Worm (Caenorhabditis elegans): Measurements from ENCODE around the gene exos-7.
A peak's percentile ranks its signal among the peaks of the same experiment; 100 is the strongest.

Gene exos-7

ce11 chrV:20814424-20814823, 24.2 kb upstream of the exos-7 start, which contains the start of gene Y44A6D.7:
Y44A6D.7 (plus strand) TSS chrV:20814724.
- TF ChIP-seq ztf-23 (GFP tag; IDR thresholded peaks at IDR 0.05) (no peak), tab-1 (GFP tag; IDR thresholded peaks at IDR 0.05) (no peak), ref-1 (GFP tag; conservative IDR thresholded peaks at IDR 0.05) (no peak), flt-1 (GFP tag; IDR thresholded peaks at IDR 0.05) (no peak), cog-1 (tag; optimal IDR thresholded peaks at IDR 0.05) (no peak), T22C8.4 (GFP tag; IDR thresholded peaks at IDR 0.05) (no peak), ztf-29 (GFP tag; IDR thresholded peaks at IDR 0.05) (no peak), med-1 (GFP tag; optimal IDR thresholded peaks at IDR 0.05; ENCODE audit: insufficient read depth) (no peak), klf-2 (GFP tag; conservative IDR thresholded peaks at IDR 0.05) (no peak)

DNA sequence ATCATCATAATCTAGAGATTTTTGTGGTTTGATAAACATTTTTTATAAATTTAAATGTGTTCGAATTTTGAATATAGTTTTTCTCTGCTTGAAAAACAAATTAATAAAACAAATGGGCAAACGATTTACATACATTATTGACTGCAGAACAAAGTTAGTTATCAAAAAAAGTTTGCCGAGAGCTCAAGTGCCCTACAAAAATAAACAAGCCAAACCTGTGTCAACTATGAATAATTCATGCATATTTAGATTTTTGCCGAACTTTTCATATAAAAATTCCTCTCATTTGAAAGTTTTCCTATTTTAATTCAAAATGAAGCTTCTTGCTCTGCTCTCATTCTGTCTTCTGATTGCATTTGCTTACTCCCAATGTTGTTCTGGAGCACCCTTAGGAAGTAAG, 22.8 kb upstream of the exos-7 start, which contains the start of gene sshk-1:
Gene sshk-1 (plus strand): TSS at position 301 of the 400 bp plus-strand sequence.
- no peak for TF ChIP-seq T22C8.4 (GFP tag; IDR thresholded peaks at IDR 0.05)
- no peak for TF ChIP-seq med-1 (GFP tag; optimal IDR thresholded peaks at IDR 0.05; ENCODE audit: insufficient read depth)
- no peak for TF ChIP-seq ztf-23 (GFP tag; IDR thresholded peaks at IDR 0.05)
- TF ChIP-seq cog-1 (tag; optimal IDR thresholded peaks at IDR 0.05) = no peak
- no peak for TF ChIP-seq klf-2 (GFP tag; conservative IDR thresholded peaks at IDR 0.05)
- no peak for TF ChIP-seq ref-1 (GFP tag; conservative IDR thresholded peaks at IDR 0.05)

- no peak for TF ChIP-seq tab-1 (GFP tag; IDR thresholded peaks at IDR 0.05)
- no peak for TF ChIP-seq ztf-29 (GFP tag; IDR thresholded peaks at IDR 0.05)
- no peak for TF ChIP-seq klf-2 (GFP tag; conservative IDR thresholded peaks at IDR 0.05)
- no peak for TF ChIP-seq ztf-23 (GFP tag; IDR thresholded peaks at IDR 0.05)
- TF ChIP-seq T22C8.4 (GFP tag; IDR thresholded peaks at IDR 0.05) = no peak
- no peak for TF ChIP-seq med-1 (GFP tag; optimal IDR thresholded peaks at IDR 0.05; ENCODE audit: insufficient read depth)
- TF ChIP-seq cog-1 (tag; optimal IDR thresholded peaks at IDR 0.05) = no peak
- TF ChIP-seq flt-1 (GFP tag; IDR thresholded peaks at IDR 0.05) = no peak
- TF ChIP-seq ref-1 (GFP tag; conservative IDR thresholded peaks at IDR 0.05) = no peak
Observed at ce11 chrV:20820033-20820432, 18.6 kb upstream of the exos-7 start, which contains the start of gene T03D8.6. T03D8.6 (minus strand) TSS chrV:20820330.

- no peak for TF ChIP-seq ztf-23 (GFP tag; IDR thresholded peaks at IDR 0.05)
- TF ChIP-seq med-1 (GFP tag; optimal IDR thresholded peaks at IDR 0.05; ENCODE audit: insufficient read depth) = no peak
- TF ChIP-seq ztf-29 (GFP tag; IDR thresholded peaks at IDR 0.05) = no peak
- TF ChIP-seq flt-1 (GFP tag; IDR thresholded peaks at IDR 0.05) = no peak
- no peak for TF ChIP-seq klf-2 (GFP tag; conservative IDR thresholded peaks at IDR 0.05)
- no peak for TF ChIP-seq tab-1 (GFP tag; IDR thresholded peaks at IDR 0.05)
- TF ChIP-seq ref-1 (GFP tag; conservative IDR thresholded peaks at IDR 0.05) = no peak
- no peak for TF ChIP-seq T22C8.4 (GFP tag; IDR thresholded peaks at IDR 0.05)
- no peak for TF ChIP-seq cog-1 (tag; optimal IDR thresholded peaks at IDR 0.05)
Observed at ce11 chrV:20824962-20825609, 13.6 kb upstream of the exos-7 start, which contains the start of the genes gcy-22 and grl-14. gcy-22 (minus strand) TSS chrV:20825062. grl-14 (plus strand) TSS chrV:20825559.

DNA sequence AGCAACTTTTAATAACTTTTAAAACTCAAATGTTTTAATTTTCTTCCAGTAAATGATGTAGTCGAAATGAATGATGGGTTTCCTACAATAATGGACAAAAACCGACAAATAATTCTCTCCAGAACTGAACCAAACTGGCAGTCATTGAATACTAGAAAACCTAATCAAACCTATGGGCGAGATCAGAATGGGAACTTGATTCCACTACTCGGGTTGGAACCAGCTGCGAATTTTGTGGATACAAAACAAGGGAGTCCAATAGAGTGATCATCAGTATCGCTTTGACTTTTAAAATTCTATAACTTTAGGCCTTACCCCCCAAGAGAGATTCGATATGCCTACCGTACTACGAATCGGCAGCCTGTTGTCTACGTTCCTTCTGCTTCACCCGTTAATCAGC, 12.0 kb upstream of the exos-7 start:
- TF ChIP-seq klf-2 (GFP tag; conservative IDR thresholded peaks at IDR 0.05) = no peak
- TF ChIP-seq ztf-29 (GFP tag; IDR thresholded peaks at IDR 0.05) = no peak
- TF ChIP-seq ref-1 (GFP tag; conservative IDR thresholded peaks at IDR 0.05) = no peak
- TF ChIP-seq flt-1 (GFP tag; IDR thresholded peaks at IDR 0.05) = no peak
- no peak for TF ChIP-seq cog-1 (tag; optimal IDR thresholded peaks at IDR 0.05)
- TF ChIP-seq med-1 (GFP tag; optimal IDR thresholded peaks at IDR 0.05; ENCODE audit: insufficient read depth) = no peak

DNA sequence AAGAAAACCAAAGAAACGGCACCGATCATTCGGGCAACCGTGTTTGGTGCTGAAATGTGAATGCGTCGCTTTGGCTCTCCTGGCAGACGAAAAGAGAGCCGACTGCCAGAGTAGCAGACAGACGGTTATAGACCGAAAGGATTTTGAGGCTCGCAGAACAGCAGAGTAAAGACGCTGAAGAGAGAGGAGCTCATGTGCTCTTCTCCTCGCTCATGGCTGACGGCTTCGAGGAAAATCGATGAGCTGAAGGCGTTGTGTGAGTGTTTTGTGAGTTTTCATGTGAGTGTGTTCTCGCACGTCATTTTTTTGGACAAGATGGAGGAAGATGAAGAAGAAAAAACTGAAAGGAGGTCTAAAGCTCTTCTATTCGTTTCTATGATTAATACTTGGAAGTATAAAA, 9.8 kb upstream of the exos-7 start, which contains the start of gene sbt-1:
Gene sbt-1 (minus strand): TSS at position 62 of the 400 bp plus-strand sequence.
- TF ChIP-seq ztf-23 (GFP tag; IDR thresholded peaks at IDR 0.05) (no peak), med-1 (GFP tag; optimal IDR thresholded peaks at IDR 0.05; ENCODE audit: insufficient read depth) (no peak), ztf-29 (GFP tag; IDR thresholded peaks at IDR 0.05) (no peak), cog-1 (tag; optimal IDR thresholded peaks at IDR 0.05) (no peak), tab-1 (GFP tag; IDR thresholded peaks at IDR 0.05) (no peak), ref-1 (GFP tag; conservative IDR thresholded peaks at IDR 0.05) (no peak), T22C8.4 (GFP tag; IDR thresholded peaks at IDR 0.05) (peak; percentile 32; the same call in 1 of the 2 replicates), flt-1 (GFP tag; IDR thresholded peaks at IDR 0.05) (0 out of 2 replicates have a peak, but pooled peaks have one; percentile 4), klf-2 (GFP tag; conservative IDR thresholded peaks at IDR 0.05) (no peak)

- TF ChIP-seq med-1 (GFP tag; optimal IDR thresholded peaks at IDR 0.05; ENCODE audit: insufficient read depth) = no peak
- TF ChIP-seq ref-1 (GFP tag; conservative IDR thresholded peaks at IDR 0.05) = no peak
- no peak for TF ChIP-seq cog-1 (tag; optimal IDR thresholded peaks at IDR 0.05)
- no peak for TF ChIP-seq tab-1 (GFP tag; IDR thresholded peaks at IDR 0.05)
- TF ChIP-seq ztf-29 (GFP tag; IDR thresholded peaks at IDR 0.05) = no peak
- no peak for TF ChIP-seq T22C8.4 (GFP tag; IDR thresholded peaks at IDR 0.05)
- TF ChIP-seq ztf-23 (GFP tag; IDR thresholded peaks at IDR 0.05) = no peak
- no peak for TF ChIP-seq flt-1 (GFP tag; IDR thresholded peaks at IDR 0.05)
- no peak for TF ChIP-seq klf-2 (GFP tag; conservative IDR thresholded peaks at IDR 0.05)
Observed at ce11 chrV:20829511-20829910, 9.2 kb upstream of the exos-7 start, which contains the start of gene num-1. num-1 (plus strand) TSS chrV:20829811.

- no peak for TF ChIP-seq T22C8.4 (GFP tag; IDR thresholded peaks at IDR 0.05)
- TF ChIP-seq tab-1 (GFP tag; IDR thresholded peaks at IDR 0.05) = no peak
- TF ChIP-seq cog-1 (tag; optimal IDR thresholded peaks at IDR 0.05) = no peak
Observed at ce11 chrV:20830409-20830808, 8.3 kb upstream of the exos-7 start.

- TF ChIP-seq flt-1 (GFP tag; IDR thresholded peaks at IDR 0.05) = no peak
- TF ChIP-seq tab-1 (GFP tag; IDR thresholded peaks at IDR 0.05) = no peak
- TF ChIP-seq med-1 (GFP tag; optimal IDR thresholded peaks at IDR 0.05; ENCODE audit: insufficient read depth) = no peak
- TF ChIP-seq T22C8.4 (GFP tag; IDR thresholded peaks at IDR 0.05) = no peak
- TF ChIP-seq ztf-23 (GFP tag; IDR thresholded peaks at IDR 0.05) = no peak
- no peak for TF ChIP-seq klf-2 (GFP tag; conservative IDR thresholded peaks at IDR 0.05)
- TF ChIP-seq cog-1 (tag; optimal IDR thresholded peaks at IDR 0.05) = no peak
- TF ChIP-seq ztf-29 (GFP tag; IDR thresholded peaks at IDR 0.05) = no peak
- no peak for TF ChIP-seq ref-1 (GFP tag; conservative IDR thresholded peaks at IDR 0.05)
Observed at ce11 chrV:20831867-20832266, 6.8 kb upstream of the exos-7 start.
